Fruit fly (Drosophila melanogaster): ENCODE results near the gene mthl5.

mthl5 gene

DNA sequence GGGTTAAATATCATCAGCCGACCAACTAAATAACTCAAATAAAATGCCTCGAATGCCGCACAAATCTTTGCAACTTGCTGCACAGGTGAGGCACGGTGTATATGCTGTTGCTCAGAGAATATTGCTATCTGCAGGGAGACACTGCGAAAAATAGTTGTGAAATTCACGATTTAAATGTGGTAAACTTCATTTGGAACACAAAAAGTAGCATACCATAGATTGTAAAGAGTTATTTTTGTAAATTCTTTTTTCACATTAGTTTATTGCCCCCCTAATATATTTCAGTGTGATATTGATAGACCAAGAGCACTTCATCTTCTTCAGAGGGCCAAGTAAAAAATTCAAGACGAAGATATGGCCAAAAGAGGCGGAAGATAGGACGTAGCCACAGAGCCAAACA lies 33.6 kb upstream of the mthl5 start (continued):
- TF ChIP-seq ATbp (GFP tag; optimal IDR thresholded peaks at IDR 0.05) (peak; percentile 29), zen (tag; optimal IDR thresholded peaks at IDR 0.05) (no peak), ken (GFP tag; IDR thresholded peaks at IDR 0.05) (0 out of 3 replicates have a peak, but pooled peaks have one; percentile 31), dm (GFP tag; optimal IDR thresholded peaks at IDR 0.05) (no peak), CG14860 (GFP tag; IDR thresholded peaks at IDR 0.05; ENCODE audit: partially characterized antibody) (no peak), B-H1 (GFP tag; IDR thresholded peaks at IDR 0.05) (peak; percentile 50; the same call in 2 of the 3 replicates), CG12236 (GFP tag; optimal IDR thresholded peaks at IDR 0.05) (no peak), Gug (GFP tag; IDR thresholded peaks at IDR 0.05) (no peak), CG15073 (GFP tag; optimal IDR thresholded peaks at IDR 0.05) (no peak), org-1 (GFP tag; optimal IDR thresholded peaks at IDR 0.05) (no peak), Adf1 (GFP tag; IDR thresholded peaks at IDR 0.05) (no peak), gce (GFP tag; IDR thresholded peaks at IDR 0.05) (no peak), Myb (GFP tag; optimal IDR thresholded peaks at IDR 0.05) (no peak), hbn (GFP tag; IDR thresholded peaks at IDR 0.05; ENCODE audit: partially characterized antibody) (no peak), Side (GFP tag; optimal IDR thresholded peaks at IDR 0.05) (no peak), Fer3 (tag; optimal IDR thresholded peaks at IDR 0.05) (peak; percentile 20), CG16863 (GFP tag; optimal IDR thresholded peaks at IDR 0.05) (no peak), toy (GFP tag; IDR thresholded peaks at IDR 0.05) (no peak), ab (GFP tag; optimal IDR thresholded peaks at IDR 0.05) (no peak), CG3726 (GFP tag; IDR thresholded peaks at IDR 0.05) (no peak), CG3847 (GFP tag; IDR thresholded peaks at IDR 0.05) (no peak; the same call in 1 of the 2 replicates), grau (tag; optimal IDR thresholded peaks at IDR 0.05) (no peak), CG12769 (tag; optimal IDR thresholded peaks at IDR 0.05) (peak; percentile 20), CG4404 (GFP tag; IDR thresholded peaks at IDR 0.05) (no peak), run (tag; optimal IDR thresholded peaks at IDR 0.05) (no peak), gcm2 (GFP tag; optimal IDR thresholded peaks at IDR 0.05) (no peak), ems (GFP tag; optimal IDR thresholded peaks at IDR 0.05) (no peak), da (GFP tag; optimal IDR thresholded peaks at IDR 0.05) (no peak), vvl (GFP tag; IDR thresholded peaks at IDR 0.05) (peak; percentile 65; the same call in 1 of the 2 replicates), Ssrp (tag; optimal IDR thresholded peaks at IDR 0.05) (no peak), CG17568 (GFP tag; optimal IDR thresholded peaks at IDR 0.05) (no peak), CG11695 (GFP tag; IDR thresholded peaks at IDR 0.05) (no peak), CG17328 (GFP tag; IDR thresholded peaks at IDR 0.05) (peak; percentile 23; the same call in 1 of the 2 replicates), D (optimal IDR thresholded peaks at IDR 0.05) (no peak), D (GFP tag; optimal IDR thresholded peaks at IDR 0.05) (no peak), CG15269 (tag; optimal IDR thresholded peaks at IDR 0.05) (peak; percentile 26), so (GFP tag; IDR thresholded peaks at IDR 0.05) (no peak), Atf-2 (GFP tag; optimal IDR thresholded peaks at IDR 0.05) (no peak), CG8944 (GFP tag; optimal IDR thresholded peaks at IDR 0.05) (no peak), wek (GFP tag; optimal IDR thresholded peaks at IDR 0.05) (no peak), CG18011 (GFP tag; optimal IDR thresholded peaks at IDR 0.05) (no peak), CG2120 (GFP tag; optimal IDR thresholded peaks at IDR 0.05) (peak; percentile 27), Rx (GFP tag; IDR thresholded peaks at IDR 0.05) (no peak), CG15514 (GFP tag; optimal IDR thresholded peaks at IDR 0.05) (no peak), dmrt99B (tag; optimal IDR thresholded peaks at IDR 0.05) (peak; percentile 57), sob (GFP tag; IDR thresholded peaks at IDR 0.05) (no peak), CG12219 (GFP tag; optimal IDR thresholded peaks at IDR 0.05) (peak; percentile 12), Bteb2 (GFP tag; optimal IDR thresholded peaks at IDR 0.05) (no peak), oc (tag; optimal IDR thresholded peaks at IDR 0.05) (no peak), slbo (GFP tag; IDR thresholded peaks at IDR 0.05) (peak; percentile 43; the same call in 1 of the 2 replicates), insv (GFP tag; optimal IDR thresholded peaks at IDR 0.05) (no peak), crc (GFP tag; optimal IDR thresholded peaks at IDR 0.05) (no peak)

All from whole organism, embryonic.